Fruit fly (Drosophila melanogaster) whole organism, embryonic: ENCODE data around the gene Cdc45.

Experiments
- Aef1 ChIP-seq: fragments of 200-800 bp; sonication (Bioruptor generic); IDR thresholded peaks from 3 replicates; pipeline ENCODE4 v1.3.6; 2022; ENCODE audit warnings: missing biosample characterization, missing genetic modification characterization
- B-H2 ChIP-seq: fragments of 200-800 bp; sonication (Bioruptor generic); optimal IDR thresholded peaks from 2 replicates; lab custom pipeline; 2018; ENCODE audit warnings: missing biosample characterization, mild to moderate bottlenecking, missing genetic modification characterization
- Bdp1 ChIP-seq: fragments of 200-800 bp; sonication (Bioruptor generic); optimal IDR thresholded peaks from 3 replicates; lab custom pipeline; 2016; ENCODE audit warnings: missing biosample characterization, missing genetic modification characterization
- CG10321 ChIP-seq: fragments of 200-800 bp; sonication (Bioruptor generic); IDR thresholded peaks from 2 replicates; pipeline ENCODE4 v1.3.6; 2022; ENCODE audit warnings: missing biosample characterization, missing genetic modification characterization
- CG12391 ChIP-seq: fragments of 200-800 bp; sonication (Bioruptor generic); optimal IDR thresholded peaks from 3 replicates; lab custom pipeline; 2018; ENCODE audit warnings: missing biosample characterization, mild to moderate bottlenecking, missing genetic modification characterization, moderate library complexity
- CG13894 ChIP-seq: fragments of 200-800 bp; sonication (Bioruptor generic); optimal IDR thresholded peaks from 3 replicates; lab custom pipeline; 2018; ENCODE audit warnings: missing biosample characterization, mild to moderate bottlenecking, missing genetic modification characterization, moderate library complexity
- CG15514 ChIP-seq: fragments of 200-800 bp; sonication (Bioruptor generic); optimal IDR thresholded peaks from 3 replicates; lab custom pipeline; 2017; ENCODE audit warnings: missing biosample characterization, missing genetic modification characterization, mild to moderate bottlenecking, moderate library complexity, missing genetic modification reagents
- CG2116 ChIP-seq: fragments of 200-800 bp; sonication (Bioruptor generic); optimal IDR thresholded peaks from 3 replicates; lab custom pipeline; 2018; ENCODE audit warnings: missing biosample characterization, mild to moderate bottlenecking, missing genetic modification characterization
- CG33213 ChIP-seq: fragments of 200-800 bp; sonication (Bioruptor generic); optimal IDR thresholded peaks from 3 replicates; lab custom pipeline; 2016; ENCODE audit warnings: missing biosample characterization, missing genetic modification characterization
- CG33557 ChIP-seq: fragments of 200-800 bp; sonication (Bioruptor generic); optimal IDR thresholded peaks from 2 replicates; lab custom pipeline; 2019; ENCODE audit warnings: missing biosample characterization, mild to moderate bottlenecking, missing genetic modification characterization, moderate library complexity
- CG3838 ChIP-seq: fragments of 200-800 bp; sonication (Bioruptor generic); optimal IDR thresholded peaks from 3 replicates; lab custom pipeline; 2016; ENCODE audit warnings: missing biosample characterization, missing genetic modification characterization
- CG4328 ChIP-seq: fragments of 200-800 bp; sonication (Bioruptor generic); optimal IDR thresholded peaks from 3 replicates; lab custom pipeline; 2017; ENCODE audit warnings: missing biosample characterization, missing genetic modification reagents, missing genetic modification characterization
- CG4424 ChIP-seq: fragments of 200-800 bp; sonication (Bioruptor generic); optimal IDR thresholded peaks from 3 replicates; lab custom pipeline; 2016; ENCODE audit warnings: missing biosample characterization, missing genetic modification characterization
- CG4617 ChIP-seq: fragments of 200-800 bp; sonication (Bioruptor generic); optimal IDR thresholded peaks from 3 replicates; lab custom pipeline; 2016; ENCODE audit warnings: missing biosample characterization, missing genetic modification characterization, borderline replicate concordance
- CG4707 ChIP-seq: fragments of 200-800 bp; sonication (Bioruptor generic); optimal IDR thresholded peaks from 2 replicates; lab custom pipeline; 2018; ENCODE audit warnings: missing biosample characterization, mild to moderate bottlenecking, missing genetic modification characterization, moderate library complexity
- CG4820 ChIP-seq: fragments of 200-800 bp; sonication (Bioruptor generic); optimal IDR thresholded peaks from 3 replicates; lab custom pipeline; 2016; ENCODE audit warnings: missing biosample characterization, missing genetic modification characterization
- CG6272 ChIP-seq: fragments of 200-800 bp; sonication (Bioruptor generic); IDR thresholded peaks from 2 replicates; pipeline ENCODE4 v1.3.6; 2022; ENCODE audit warnings: missing biosample characterization, missing genetic modification characterization
- CG6689 ChIP-seq: fragments of 200-800 bp; sonication (Bioruptor generic); IDR thresholded peaks from 2 replicates; pipeline ENCODE4 v1.3.6; 2022; ENCODE audit warnings: missing biosample characterization, missing genetic modification characterization
- CG7372 ChIP-seq: fragments of 200-800 bp; sonication (Bioruptor generic); IDR thresholded peaks from 2 replicates; pipeline ENCODE4 v1.3.6; 2022; ENCODE audit warnings: missing biosample characterization, missing genetic modification characterization
- CG8089 ChIP-seq: fragments of 200-800 bp; sonication (Bioruptor generic); optimal IDR thresholded peaks from 3 replicates; lab custom pipeline; 2016; ENCODE audit warnings: missing biosample characterization, missing genetic modification characterization
- CG8924 ChIP-seq: fragments of 200-800 bp; optimal IDR thresholded peaks from 3 replicates; lab custom pipeline; 2019; ENCODE audit warnings: missing biosample characterization, mild to moderate bottlenecking, missing genetic modification characterization, moderate library complexity
- CG9215 ChIP-seq: fragments of 200-800 bp; sonication (Bioruptor generic); IDR thresholded peaks from 2 replicates; pipeline ENCODE4 v1.3.6; 2022; ENCODE audit warnings: missing biosample characterization, missing genetic modification characterization
- CG9437 ChIP-seq: fragments of 200-800 bp; sonication (Bioruptor generic); optimal IDR thresholded peaks from 2 replicates; lab custom pipeline; 2018; ENCODE audit warnings: missing biosample characterization, mild to moderate bottlenecking, missing genetic modification characterization
- Dp ChIP-seq: fragments of 200-800 bp; sonication (Bioruptor generic); optimal IDR thresholded peaks from 2 replicates; lab custom pipeline; 2018; ENCODE audit warnings: missing biosample characterization, mild to moderate bottlenecking, missing genetic modification characterization, moderate library complexity
- E2f2 ChIP-seq: fragments of 200-800 bp; sonication (Bioruptor generic); IDR thresholded peaks from 2 replicates; pipeline ENCODE4 v1.3.6; 2022; ENCODE audit warnings: missing biosample characterization, missing genetic modification characterization
- Fer2 ChIP-seq: fragments of 200-800 bp; sonication (Bioruptor generic); optimal IDR thresholded peaks from 2 replicates; lab custom pipeline; 2018; ENCODE audit warnings: missing biosample characterization, mild to moderate bottlenecking, missing genetic modification characterization, moderate library complexity
- Gug ChIP-seq: fragments of 200-800 bp; sonication (Bioruptor generic); IDR thresholded peaks from 4 replicates; pipeline ENCODE4 v1.3.6; 2022; ENCODE audit warnings: missing biosample characterization, missing genetic modification characterization
- Mad ChIP-seq: fragments of 200-800 bp; sonication (Bioruptor generic); optimal IDR thresholded peaks from 2 replicates; lab custom pipeline; 2016; ENCODE audit warnings: missing biosample characterization, missing genetic modification characterization
- Pdp1 ChIP-seq, 2 experiments: fragments of 200-800 bp; sonication (Bioruptor generic); optimal IDR thresholded peaks; 3 replicates each; lab custom pipeline; 2016; ENCODE audit warnings: missing biosample characterization in 2 of 2, missing genetic modification characterization in 2 of 2, mild to moderate bottlenecking in 1 of 2, moderate library complexity in 1 of 2
- Rfx ChIP-seq: fragments of 200-800 bp; sonication (Bioruptor generic); IDR thresholded peaks from 2 replicates; pipeline ENCODE4 v1.3.6; 2022; ENCODE audit warnings: missing biosample characterization, missing genetic modification characterization
- Tbp ChIP-seq: fragments of >200 bp; optimal IDR thresholded peaks from 2 replicates; lab custom pipeline; 2018; ENCODE audit warnings: missing biosample characterization, missing genetic modification characterization
- ab ChIP-seq: fragments of 200-800 bp; sonication (Bioruptor generic); optimal IDR thresholded peaks from 2 replicates; lab custom pipeline; 2016; ENCODE audit warnings: missing biosample characterization, missing genetic modification characterization
- az2 ChIP-seq: fragments of 200-800 bp; sonication (Bioruptor generic); optimal IDR thresholded peaks from 3 replicates; lab custom pipeline; 2016; ENCODE audit warnings: missing biosample characterization, missing genetic modification characterization
- chm ChIP-seq: fragments of 200-800 bp; sonication (Bioruptor generic); IDR thresholded peaks from 2 replicates; pipeline ENCODE4 v1.3.6; 2022; ENCODE audit warnings: missing biosample characterization, missing genetic modification characterization
- chn ChIP-seq: fragments of 200-800 bp; sonication (Bioruptor generic); optimal IDR thresholded peaks from 2 replicates; lab custom pipeline; 2016; ENCODE audit warnings: missing biosample characterization, missing genetic modification characterization
- dan ChIP-seq: fragments of 200-800 bp; sonication (Bioruptor generic); IDR thresholded peaks from 2 replicates; pipeline ENCODE4 v1.3.6; 2022; ENCODE audit warnings: missing biosample characterization, missing genetic modification characterization
- dimm ChIP-seq: fragments of 200-800 bp; sonication (Bioruptor generic); IDR thresholded peaks from 2 replicates; pipeline ENCODE4 v1.3.6; 2022; ENCODE audit warnings: missing biosample characterization, missing genetic modification characterization
- dm ChIP-seq: fragments of 200-800 bp; sonication (Bioruptor generic); optimal IDR thresholded peaks from 3 replicates; lab custom pipeline; 2016; ENCODE audit warnings: missing biosample characterization, missing genetic modification characterization
- fru ChIP-seq: fragments of >200 bp; optimal IDR thresholded peaks from 2 replicates; lab custom pipeline; 2017
- gsb-n ChIP-seq: fragments of 200-800 bp; sonication (Bioruptor generic); optimal IDR thresholded peaks from 3 replicates; lab custom pipeline; 2018; ENCODE audit warnings: missing biosample characterization, mild to moderate bottlenecking, missing genetic modification characterization
- inv ChIP-seq: fragments of 200-800 bp; sonication (Bioruptor generic); IDR thresholded peaks from 2 replicates; pipeline ENCODE4 v1.3.6; 2022; ENCODE audit warnings: missing biosample characterization, missing genetic modification characterization; ENCODE audit not compliant: partially characterized antibody
- kni ChIP-seq: fragments of 200-800 bp; sonication (Bioruptor generic); optimal IDR thresholded peaks from 3 replicates; lab custom pipeline; 2017; ENCODE audit warnings: mild to moderate bottlenecking, missing biosample characterization, missing genetic modification reagents, missing genetic modification characterization
- lilli ChIP-seq: fragments of 200-800 bp; sonication (Bioruptor generic); optimal IDR thresholded peaks from 3 replicates; lab custom pipeline; 2016; ENCODE audit warnings: missing biosample characterization, missing genetic modification characterization
- nerfin-1 ChIP-seq: fragments of 200-800 bp; sonication (Bioruptor generic); optimal IDR thresholded peaks from 3 replicates; lab custom pipeline; 2019; ENCODE audit warnings: missing biosample characterization, mild to moderate bottlenecking, missing genetic modification characterization, moderate library complexity
- pan ChIP-seq, 4 experiments: fragments of >200 bp in 3 of 4; fragments of 200-800 bp in 1 of 4; sonication (Bioruptor generic) in 1 of 4; optimal IDR thresholded peaks in 3 of 4; IDR thresholded peaks in 1 of 4; 2 replicates each; pipeline versions ENCODE4 v1.3.6 to Lab custom; 2017 to 2022; ENCODE audit warnings: missing biosample characterization in 2 of 4, missing genetic modification characterization in 2 of 4, mixed read lengths in 1 of 4
- phol ChIP-seq: fragments of 200-800 bp; sonication (Bioruptor generic); optimal IDR thresholded peaks from 3 replicates; lab custom pipeline; 2018; ENCODE audit warnings: missing biosample characterization, mild to moderate bottlenecking, missing genetic modification characterization, moderate library complexity
- sisA ChIP-seq: fragments of 200-800 bp; sonication (Bioruptor generic); IDR thresholded peaks from 2 replicates; pipeline ENCODE4 v1.3.6; 2022; ENCODE audit warnings: missing biosample characterization, missing genetic modification characterization
- ssp ChIP-seq: fragments of 200-800 bp; sonication (Bioruptor generic); IDR thresholded peaks from 2 replicates; pipeline ENCODE4 v1.3.6; 2022; ENCODE audit warnings: missing biosample characterization, missing genetic modification characterization
- stc ChIP-seq: fragments of 200-800 bp; sonication (Bioruptor generic); IDR thresholded peaks from 2 replicates; pipeline ENCODE4 v1.3.6; 2022; ENCODE audit warnings: missing biosample characterization, missing genetic modification characterization
- unpg ChIP-seq: fragments of 200-800 bp; sonication (Bioruptor generic); optimal IDR thresholded peaks from 3 replicates; lab custom pipeline; 2018; ENCODE audit warnings: missing biosample characterization, mild to moderate bottlenecking, missing genetic modification characterization, moderate library complexity
- vvl ChIP-seq: fragments of 200-800 bp; sonication (Bioruptor generic); IDR thresholded peaks from 2 replicates; pipeline ENCODE4 v1.3.6; 2022; ENCODE audit warnings: missing biosample characterization, missing genetic modification characterization
- wek ChIP-seq: fragments of 200-800 bp; sonication (Bioruptor generic); optimal IDR thresholded peaks from 3 replicates; lab custom pipeline; 2018; ENCODE audit warnings: missing biosample characterization, mild to moderate bottlenecking, missing genetic modification characterization, moderate library complexity

The Cdc45 gene

dm6 chrX:1033066-1033465 lies 2.7 kb upstream of the Cdc45 start (continued):
- no peak for TF ChIP-seq az2 (GFP tag; lab: Kevin White, UChicago)
- no peak for TF ChIP-seq CG33213 (GFP tag; lab: Kevin White, UChicago)
- peak; percentile 62 for TF ChIP-seq vvl (GFP tag; lab: Robert Waterston, UW)
- TF ChIP-seq kni (GFP tag; lab: Kevin White, UChicago) = no peak
- TF ChIP-seq ssp (GFP tag; lab: Robert Waterston, UW) = no peak
- no peak for TF ChIP-seq chn
- peak; percentile 89 for TF ChIP-seq Dp (GFP tag; lab: Kevin White, UChicago)
- no peak for TF ChIP-seq CG4424 (GFP tag; lab: Kevin White, UChicago)
- peak; percentile 76 for TF ChIP-seq CG2116 (GFP tag; lab: Kevin White, UChicago)
- TF ChIP-seq CG6689 = no peak
- no peak for TF ChIP-seq nerfin-1 (tag; lab: Kevin White, UChicago)
- no peak for TF ChIP-seq CG33557 (GFP tag; lab: Kevin White, UChicago)
- TF ChIP-seq Fer2 = no peak
- no peak for TF ChIP-seq CG4820
- TF ChIP-seq dan (GFP tag; lab: Robert Waterston, UW) = no peak
- no peak for TF ChIP-seq CG9437
- no peak for TF ChIP-seq wek (GFP tag; lab: Kevin White, UChicago)
- no peak for TF ChIP-seq stc (GFP tag; lab: Robert Waterston, UW)
- peak; percentile 35; the same call in 1 of the 2 replicates for TF ChIP-seq chm (GFP tag; lab: Robert Waterston, UW)
- no peak for TF ChIP-seq dimm (GFP tag; lab: Robert Waterston, UW)
- TF ChIP-seq CG9215 (GFP tag; lab: Robert Waterston, UW) = no peak
- no peak for TF ChIP-seq CG10321
- TF ChIP-seq CG15514 = peak; percentile 51
- no peak for TF ChIP-seq CG4707 (GFP tag; lab: Kevin White, UChicago)
- no peak for TF ChIP-seq gsb-n (tag; lab: Kevin White, UChicago)
- TF ChIP-seq Mad (GFP tag; lab: Kevin White, UChicago) = no peak
- TF ChIP-seq Tbp (GFP tag; lab: Kevin White, UChicago) = no peak
- peak; percentile 24 for TF ChIP-seq CG12391 (tag; lab: Kevin White, UChicago)
- no peak for TF ChIP-seq CG8924 (tag; lab: Kevin White, UChicago)
- no peak for TF ChIP-seq dm (GFP tag; lab: Kevin White, UChicago)
- TF ChIP-seq B-H2 (GFP tag; lab: Kevin White, UChicago) = peak; percentile 41
- TF ChIP-seq CG4328 (GFP tag; lab: Kevin White, UChicago) = no peak
- peak; percentile 15 for TF ChIP-seq CG13894 (tag; lab: Kevin White, UChicago)
- no peak for TF ChIP-seq Aef1 (GFP tag; lab: Robert Waterston, UW)
- peak; percentile 67; the same call in 1 of the 2 replicates for TF ChIP-seq CG6272
- TF ChIP-seq sisA = peak; percentile 17; the same call in 1 of the 2 replicates
- TF ChIP-seq ab = no peak
- TF ChIP-seq unpg (GFP tag; lab: Kevin White, UChicago) = no peak
- TF ChIP-seq CG4617 (GFP tag; lab: Kevin White, UChicago) = peak; percentile 14
- peak; percentile 75 for TF ChIP-seq Rfx (GFP tag; lab: Robert Waterston, UW)
- no peak for TF ChIP-seq pan (optimal IDR thresholded peaks at IDR 0.05; lab: Kevin White, UChicago)
- TF ChIP-seq pan (GFP tag; optimal IDR thresholded peaks at IDR 0.05 in 1 of 2, IDR thresholded peaks at IDR 0.05 in 1 of 2) = peak in 1 of 2 experiments; percentile 26
- peak; percentile 41 for TF ChIP-seq lilli
- no peak for TF ChIP-seq fru (lab: Kevin White, UChicago)
- no peak for TF ChIP-seq CG3838
- no peak for TF ChIP-seq Bdp1 (GFP tag; lab: Kevin White, UChicago)
- TF ChIP-seq E2f2 (GFP tag; lab: Robert Waterston, UW) = peak; percentile 94
- TF ChIP-seq CG7372 (GFP tag; lab: Robert Waterston, UW) = no peak
- peak; percentile 80; the same call in 2 of the 4 replicates for TF ChIP-seq Gug (GFP tag; lab: Robert Waterston, UW)
- TF ChIP-seq phol (tag; lab: Kevin White, UChicago) = peak; percentile 24
- TF ChIP-seq CG8089 (GFP tag; lab: Kevin White, UChicago) = no peak
- peak; percentile 97 for TF ChIP-seq inv (GFP tag; lab: Robert Waterston, UW)
- TF ChIP-seq Pdp1 (GFP tag; optimal IDR thresholded peaks at IDR 0.05; lab: Kevin White, UChicago) = peak; percentile 20 to 60
